Worm (Caenorhabditis elegans) whole organism, late embryonic: Measurements from ENCODE around the gene ani-1.

Experiments
- K09A11.1 ChIP-seq: sonication (generic microtip); optimal IDR thresholded peaks from 2 replicates; lab custom pipeline; 2017; ENCODE audit warnings: antibody characterized with exemption, mild to moderate bottlenecking, missing genetic modification characterization, missing compliant biosample characterization; ENCODE audit not compliant: insufficient read depth
- ceh-18 ChIP-seq: sonication (generic microtip); optimal IDR thresholded peaks from 2 replicates; lab custom pipeline; 2016; ENCODE audit warnings: missing genetic modification characterization, missing compliant biosample characterization
- ceh-19 ChIP-seq: fragments of 200-800 bp; sonication (Bioruptor generic); optimal IDR thresholded peaks from 2 replicates; lab custom pipeline; 2018; ENCODE audit warnings: mild to moderate bottlenecking, missing genetic modification characterization, missing compliant biosample characterization
- ceh-30 ChIP-seq: fragments of 150-350 bp; optimal IDR thresholded peaks from 2 replicates; lab custom pipeline; 2014; ENCODE audit warnings: missing biosample characterization, missing genetic modification characterization
- ceh-34 ChIP-seq: sonication (generic microtip); optimal IDR thresholded peaks from 2 replicates; lab custom pipeline; 2016; ENCODE audit warnings: mild to moderate bottlenecking, missing genetic modification characterization, missing compliant biosample characterization
- fkh-10 ChIP-seq: fragments of 150-350 bp; optimal IDR thresholded peaks from 2 replicates; lab custom pipeline; 2014; ENCODE audit warnings: missing biosample characterization, missing genetic modification reagents, missing genetic modification characterization
- hlh-8 ChIP-seq: sonication (generic microtip); optimal IDR thresholded peaks from 2 replicates; lab custom pipeline; 2016; ENCODE audit warnings: missing genotype, missing genetic modification characterization, missing compliant biosample characterization
- lin-11 ChIP-seq: fragments of 200-800 bp; sonication (Bioruptor generic); optimal IDR thresholded peaks from 2 replicates; lab custom pipeline; 2018; ENCODE audit warnings: mild to moderate bottlenecking, missing genetic modification characterization, missing compliant biosample characterization
- nfya-1 ChIP-seq: sonication (generic microtip); optimal IDR thresholded peaks from 2 replicates; lab custom pipeline; 2017; ENCODE audit warnings: missing genetic modification characterization, mild to moderate bottlenecking, missing compliant biosample characterization, antibody characterized with exemption, moderate library complexity
- nhr-11 ChIP-seq: fragments of 150-350 bp; optimal IDR thresholded peaks from 2 replicates; lab custom pipeline; 2014; ENCODE audit warnings: missing biosample characterization, missing genetic modification characterization
- pqm-1 ChIP-seq: sonication (generic microtip); optimal IDR thresholded peaks from 2 replicates; lab custom pipeline; 2016; ENCODE audit warnings: missing genetic modification characterization, missing compliant biosample characterization
- pros-1 ChIP-seq: fragments of 150-350 bp; optimal IDR thresholded peaks from 2 replicates; lab custom pipeline; 2014; ENCODE audit warnings: missing biosample characterization, missing genetic modification reagents, missing genetic modification characterization

DNA sequence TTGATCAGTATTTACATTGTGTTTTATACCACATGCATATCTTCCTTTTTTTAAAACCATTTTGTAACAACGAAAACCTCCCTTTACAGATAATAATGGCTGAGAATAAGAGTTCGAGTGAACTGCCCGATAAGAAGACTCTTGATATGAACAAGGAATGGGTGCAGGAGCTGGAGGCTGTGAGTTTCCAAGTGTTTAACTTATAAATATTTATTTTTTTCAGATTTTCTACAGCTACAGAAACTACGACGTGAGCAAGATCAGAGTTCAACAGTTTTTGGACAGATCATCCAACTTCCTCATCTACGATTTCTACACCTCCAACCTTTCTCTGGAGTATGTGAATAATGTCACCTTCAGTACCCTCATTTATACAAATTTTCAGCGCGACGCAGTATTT is 43.3 kb upstream of the ani-1 start, which contains the start of gene herd-1:
- TF ChIP-seq fkh-10 (no peak), pqm-1 (tag; lab: Kevin White, UChicago) (no peak), ceh-30 (tag; lab: Kevin White, UChicago) (no peak), ceh-18 (tag; lab: Kevin White, UChicago) (no peak), ceh-34 (tag; lab: Kevin White, UChicago) (no peak), ceh-19 (no peak), hlh-8 (no peak), nfya-1 (tag; lab: Kevin White, UChicago) (no peak), pros-1 (tag; lab: Kevin White, UChicago) (no peak), nhr-11 (tag; lab: Kevin White, UChicago) (no peak), K09A11.1 (tag; lab: Kevin White, UChicago) (no peak), lin-11 (tag; lab: Kevin White, UChicago) (no peak)
